Worm (Caenorhabditis elegans) whole organism, midembryonic: ENCODE measurements around the gene hecd-1.

ENCODE experiments used
- cog-1 ChIP-seq: sonication (generic microtip); optimal IDR thresholded peaks from 2 replicates; lab custom pipeline; 2016; ENCODE audit warnings: missing genetic modification characterization, missing compliant biosample characterization
- klf-2 ChIP-seq: fragments of 200-800 bp; sonication (Bioruptor generic); conservative IDR thresholded peaks from 2 replicates; pipeline ENCODE4 v1.3.6; 2022; ENCODE audit warnings: missing genetic modification reagents, missing genetic modification characterization, missing compliant biosample characterization
- tab-1 ChIP-seq: fragments of 200-800 bp; sonication (Bioruptor generic); IDR thresholded peaks from 2 replicates; pipeline ENCODE4 v1.3.6; 2022; ENCODE audit warnings: missing genetic modification characterization, missing compliant biosample characterization
- ztf-29 ChIP-seq: fragments of 200-800 bp; sonication (Bioruptor generic); IDR thresholded peaks from 2 replicates; pipeline ENCODE4 v1.3.6; 2022; ENCODE audit warnings: missing genetic modification reagents, missing genetic modification characterization, missing compliant biosample characterization

DNA sequence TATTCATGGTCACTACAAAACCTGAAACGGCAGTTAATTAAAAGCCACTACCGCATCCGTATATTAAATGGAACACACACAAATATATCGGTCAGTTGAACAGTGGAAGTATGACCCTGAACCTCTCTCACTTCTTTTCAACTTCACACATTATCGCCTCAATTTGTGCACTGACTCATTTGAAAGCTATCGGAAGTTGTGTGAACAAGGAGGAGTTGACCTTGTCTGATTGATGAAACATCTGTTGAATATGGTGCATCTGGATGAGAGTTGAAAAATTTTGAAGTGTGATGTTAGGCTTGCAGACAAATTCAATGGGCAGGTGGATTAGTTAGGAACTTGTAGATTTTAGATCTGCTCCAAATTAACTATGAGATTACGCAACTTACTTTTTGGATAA lies 47.1 kb downstream of the hecd-1 start:
- TF ChIP-seq cog-1 (tag; lab: Kevin White, UChicago): no peak
- no peak for TF ChIP-seq ztf-29 (GFP tag; lab: Robert Waterston, UW)
- no peak for TF ChIP-seq klf-2 (GFP tag; lab: Robert Waterston, UW)
- TF ChIP-seq tab-1 (GFP tag; lab: Robert Waterston, UW): no peak
